Worm (Caenorhabditis elegans) whole organism, mixed stage, embryonic: ENCODE data around the gene sluh-7.

Source experiments
- M03D4.4 ChIP-seq: sonication (generic microtip); optimal IDR thresholded peaks from 2 replicates; lab custom pipeline; 2017; ENCODE audit warnings: mild to moderate bottlenecking, missing genetic modification characterization, missing compliant biosample characterization
- bed-3 ChIP-seq: fragments of 200-800 bp; sonication (Bioruptor generic); optimal IDR thresholded peaks from 3 replicates; lab custom pipeline; 2018; ENCODE audit warnings: mild to moderate bottlenecking, missing genetic modification characterization, moderate library complexity, missing compliant biosample characterization
- blmp-1 ChIP-seq: fragments of 150-350 bp; optimal IDR thresholded peaks from 2 replicates; lab custom pipeline; 2014; ENCODE audit warnings: missing biosample characterization, missing genetic modification characterization
- ceh-39 ChIP-seq: fragments of 150-350 bp; optimal IDR thresholded peaks from 2 replicates; lab custom pipeline; 2014; ENCODE audit warnings: missing biosample characterization, missing genetic modification characterization
- ceh-43 ChIP-seq: fragments of 200-800 bp; sonication (Bioruptor generic); optimal IDR thresholded peaks from 2 replicates; lab custom pipeline; 2018; ENCODE audit warnings: mild to moderate bottlenecking, missing genetic modification characterization, moderate library complexity, missing compliant biosample characterization
- ceh-83 ChIP-seq: fragments of 200-800 bp; sonication (Bioruptor generic); optimal IDR thresholded peaks from 2 replicates; lab custom pipeline; 2018; ENCODE audit warnings: mild to moderate bottlenecking, missing genetic modification characterization, missing compliant biosample characterization
- ces-1 ChIP-seq: fragments of 150-350 bp; optimal IDR thresholded peaks from 2 replicates; lab custom pipeline; 2014; ENCODE audit warnings: missing biosample characterization, missing genetic modification reagents, missing genetic modification characterization
- cnd-1 ChIP-seq: fragments of 200-800 bp; sonication (Bioruptor generic); optimal IDR thresholded peaks from 2 replicates; lab custom pipeline; 2018; ENCODE audit warnings: mild to moderate bottlenecking, missing genetic modification characterization, missing compliant biosample characterization
- drap-1 ChIP-seq: fragments of 200-800 bp; sonication (Bioruptor generic); optimal IDR thresholded peaks from 3 replicates; lab custom pipeline; 2018; ENCODE audit warnings: mild to moderate bottlenecking, missing genetic modification characterization, missing compliant biosample characterization
- elt-1 ChIP-seq: sonication (generic microtip); optimal IDR thresholded peaks from 2 replicates; lab custom pipeline; 2017; ENCODE audit warnings: missing genetic modification characterization, mild to moderate bottlenecking, missing compliant biosample characterization, antibody characterized with exemption, moderate library complexity, borderline replicate concordance; ENCODE audit not compliant: insufficient read depth
- elt-3 ChIP-seq: fragments of 150-350 bp; optimal IDR thresholded peaks from 2 replicates; lab custom pipeline; 2014; ENCODE audit warnings: missing biosample characterization, missing genetic modification characterization
- flh-1 ChIP-seq: fragments of 200-800 bp; sonication (Bioruptor generic); optimal IDR thresholded peaks from 2 replicates; lab custom pipeline; 2018; ENCODE audit warnings: mild to moderate bottlenecking, missing genetic modification characterization, moderate library complexity, missing compliant biosample characterization
- ham-2 ChIP-seq: fragments of 200-800 bp; sonication (Bioruptor generic); optimal IDR thresholded peaks from 2 replicates; lab custom pipeline; 2018; ENCODE audit warnings: mild to moderate bottlenecking, missing genetic modification characterization, missing compliant biosample characterization
- hlh-1 ChIP-seq: fragments of 150-350 bp; optimal IDR thresholded peaks from 2 replicates; lab custom pipeline; 2014; ENCODE audit warnings: missing biosample characterization, missing genetic modification reagents, missing genetic modification characterization
- lin-13 ChIP-seq: fragments of 150-350 bp; optimal IDR thresholded peaks from 2 replicates; lab custom pipeline; 2014; ENCODE audit warnings: missing biosample characterization, missing genetic modification characterization
- lin-32 ChIP-seq: fragments of 200-800 bp; sonication (Bioruptor generic); optimal IDR thresholded peaks from 2 replicates; lab custom pipeline; 2018; ENCODE audit warnings: mild to moderate bottlenecking, missing genetic modification characterization, missing compliant biosample characterization
- lsy-2 ChIP-seq: fragments of 150-350 bp; optimal IDR thresholded peaks from 2 replicates; lab custom pipeline; 2014; ENCODE audit warnings: missing biosample characterization, missing genetic modification characterization
- mab-5 ChIP-seq: fragments of 150-350 bp; optimal IDR thresholded peaks from 2 replicates; lab custom pipeline; 2014; ENCODE audit warnings: missing biosample characterization, missing genetic modification characterization
- mep-1 ChIP-seq: fragments of 150-350 bp; optimal IDR thresholded peaks from 2 replicates; lab custom pipeline; 2017; ENCODE audit warnings: missing biosample characterization, missing genetic modification reagents, missing genetic modification characterization, inconsistent platforms
- mls-2 ChIP-seq: sonication (generic microtip); optimal IDR thresholded peaks from 2 replicates; lab custom pipeline; 2016; ENCODE audit warnings: mild to moderate bottlenecking, missing genetic modification characterization, moderate library complexity, missing compliant biosample characterization
- nhr-12 ChIP-seq: fragments of 150-350 bp; optimal IDR thresholded peaks from 2 replicates; lab custom pipeline; 2014; ENCODE audit warnings: missing biosample characterization, missing genetic modification characterization
- nhr-2 ChIP-seq: fragments of 150-350 bp; optimal IDR thresholded peaks from 2 replicates; lab custom pipeline; 2014; ENCODE audit warnings: missing biosample characterization, missing genetic modification characterization
- nhr-237 ChIP-seq: fragments of 150-350 bp; optimal IDR thresholded peaks from 2 replicates; lab custom pipeline; 2014; ENCODE audit warnings: missing biosample characterization, missing genetic modification characterization
- nhr-28 ChIP-seq: fragments of 150-350 bp; optimal IDR thresholded peaks from 2 replicates; lab custom pipeline; 2014; ENCODE audit warnings: missing biosample characterization, missing genetic modification characterization
- nhr-76 ChIP-seq: sonication (generic microtip); optimal IDR thresholded peaks from 2 replicates; lab custom pipeline; 2017; ENCODE audit warnings: missing biosample characterization, missing genetic modification characterization
- pha-4 ChIP-seq: fragments of 150-350 bp; optimal IDR thresholded peaks from 2 replicates; lab custom pipeline; 2018; ENCODE audit warnings: missing biosample characterization, missing genetic modification reagents, missing genetic modification characterization
- sem-2 ChIP-seq: fragments of 200-800 bp; sonication (Bioruptor generic); optimal IDR thresholded peaks from 2 replicates; lab custom pipeline; 2018; ENCODE audit warnings: mild to moderate bottlenecking, missing genetic modification characterization, missing compliant biosample characterization
- snpc-4 ChIP-seq: fragments of 150-350 bp; optimal IDR thresholded peaks from 2 replicates; lab custom pipeline; 2014; ENCODE audit warnings: missing biosample characterization, missing genetic modification characterization
- sptf-1 ChIP-seq: sonication (generic microtip); optimal IDR thresholded peaks from 2 replicates; lab custom pipeline; 2017; ENCODE audit warnings: mild to moderate bottlenecking, missing genetic modification characterization, moderate library complexity, missing compliant biosample characterization
- tbx-8 ChIP-seq: fragments of 200-800 bp; sonication (Bioruptor generic); optimal IDR thresholded peaks from 2 replicates; lab custom pipeline; 2018; ENCODE audit warnings: mild to moderate bottlenecking, missing genetic modification characterization, moderate library complexity, missing compliant biosample characterization
- unc-120 ChIP-seq: sonication (generic microtip); optimal IDR thresholded peaks from 2 replicates; lab custom pipeline; 2017; ENCODE audit warnings: missing genetic modification characterization, missing compliant biosample characterization; ENCODE audit not compliant: poor library complexity, severe bottlenecking
- unc-39 ChIP-seq: fragments of 150-350 bp; optimal IDR thresholded peaks from 2 replicates; lab custom pipeline; 2014; ENCODE audit warnings: missing biosample characterization, missing genetic modification characterization
- unc-62 ChIP-seq: fragments of 150-350 bp; optimal IDR thresholded peaks from 2 replicates; lab custom pipeline; 2014; ENCODE audit warnings: missing biosample characterization, missing genetic modification reagents, missing genetic modification characterization
- zip-8 ChIP-seq: fragments of 150-350 bp; optimal IDR thresholded peaks from 2 replicates; lab custom pipeline; 2014; ENCODE audit warnings: missing biosample characterization, missing genetic modification characterization
- ztf-11 ChIP-seq: fragments of 150-350 bp; optimal IDR thresholded peaks from 2 replicates; lab custom pipeline; 2014; ENCODE audit warnings: missing biosample characterization, missing genetic modification characterization

The sluh-7 gene

DNA sequence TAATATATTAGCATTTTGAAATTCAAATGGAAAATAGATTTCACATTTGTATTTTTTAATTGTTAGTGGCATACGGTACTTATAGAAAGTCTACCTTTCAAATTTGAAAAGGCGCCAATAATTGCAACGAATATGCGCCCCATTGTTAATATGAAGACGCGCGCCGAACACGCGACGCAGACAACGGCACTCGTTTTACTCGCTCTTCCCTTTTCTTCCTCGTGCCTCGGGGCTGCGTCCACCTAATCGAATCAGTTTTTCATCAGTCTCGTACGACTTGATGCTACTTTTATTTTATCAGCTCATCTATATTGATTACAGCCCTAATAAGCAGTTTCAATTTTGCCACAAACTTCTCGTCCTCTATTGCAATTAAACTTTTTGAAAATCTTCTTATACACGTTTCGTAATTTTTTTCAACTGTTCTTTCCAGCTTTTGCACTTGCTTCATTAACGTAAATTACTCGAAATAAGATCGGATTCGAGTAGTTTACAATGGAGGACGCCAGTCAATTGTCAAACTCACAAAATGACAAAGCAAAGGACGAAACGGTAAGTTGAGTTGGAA, 6.3 kb upstream of the sluh-7 start, which contains the start of gene cash-1:
Gene cash-1 (plus strand): TSS at position 432 of the 568 bp plus-strand sequence.
- TF ChIP-seq unc-39 (tag; lab: Kevin White, UChicago) = no peak
- no peak for TF ChIP-seq nhr-28 (tag; lab: Kevin White, UChicago)
- no peak for TF ChIP-seq ceh-83
- TF ChIP-seq nhr-2 (tag; lab: Kevin White, UChicago) = no peak
- TF ChIP-seq snpc-4 = no peak
- TF ChIP-seq blmp-1 (tag; lab: Kevin White, UChicago) = no peak
- TF ChIP-seq cnd-1 (tag; lab: Kevin White, UChicago) = no peak
- no peak for TF ChIP-seq elt-1
- TF ChIP-seq mep-1 = peak; percentile 54
- TF ChIP-seq unc-62 (GFP tag; lab: Kevin White, UChicago) = no peak
- TF ChIP-seq sptf-1 (tag; lab: Kevin White, UChicago) = no peak
- no peak for TF ChIP-seq zip-8
- peak; percentile 18 for TF ChIP-seq pha-4 (tag; lab: Kevin White, UChicago)
- TF ChIP-seq nhr-76 = no peak
- no peak for TF ChIP-seq lin-32 (GFP tag; lab: Kevin White, UChicago)
- no peak for TF ChIP-seq unc-120 (tag; lab: Kevin White, UChicago)
- no peak for TF ChIP-seq bed-3
- TF ChIP-seq M03D4.4 = no peak
- TF ChIP-seq ceh-39 (tag; lab: Kevin White, UChicago) = peak; percentile 18
- no peak for TF ChIP-seq elt-3
- peak; percentile 23 for TF ChIP-seq lin-13 (tag; lab: Kevin White, UChicago)
- TF ChIP-seq tbx-8 (GFP tag; lab: Kevin White, UChicago) = no peak
- no peak for TF ChIP-seq drap-1
- no peak for TF ChIP-seq mls-2 (tag; lab: Kevin White, UChicago)
- peak; percentile 32 for TF ChIP-seq nhr-237
- TF ChIP-seq flh-1 (GFP tag; lab: Kevin White, UChicago) = no peak
- TF ChIP-seq ceh-43 (GFP tag; lab: Kevin White, UChicago) = no peak
- TF ChIP-seq lsy-2 (tag; lab: Kevin White, UChicago) = peak; percentile 68
- TF ChIP-seq ces-1 (GFP tag; lab: Kevin White, UChicago) = peak; percentile 89
- TF ChIP-seq mab-5 = no peak
- TF ChIP-seq hlh-1 (tag; lab: Kevin White, UChicago) = peak; percentile 10
- no peak for TF ChIP-seq sem-2 (GFP tag; lab: Kevin White, UChicago)
- no peak for TF ChIP-seq ztf-11 (tag; lab: Kevin White, UChicago)
- TF ChIP-seq nhr-12 (tag; lab: Kevin White, UChicago) = no peak
- no peak for TF ChIP-seq ham-2 (GFP tag; lab: Kevin White, UChicago)

DNA sequence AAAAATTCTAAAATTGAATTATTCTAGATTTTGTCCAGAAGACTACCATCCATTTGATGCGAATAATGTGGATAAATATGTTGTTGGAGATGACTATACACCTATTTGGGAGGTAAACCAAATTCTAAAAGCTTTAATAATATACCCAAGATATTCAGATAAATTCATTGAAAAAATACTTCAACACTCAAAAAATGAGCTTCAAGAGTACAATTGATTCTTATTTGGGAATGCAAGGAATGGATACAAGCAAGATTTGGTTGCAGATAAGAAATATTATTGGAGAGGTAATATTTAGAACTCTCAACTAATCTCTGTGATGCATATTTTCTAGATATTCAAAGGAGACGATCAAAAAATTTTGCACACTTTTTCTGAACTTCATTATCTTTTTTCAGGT, 4.6 kb upstream of the sluh-7 start:
- TF ChIP-seq nhr-237 = no peak
- TF ChIP-seq lsy-2 (tag; lab: Kevin White, UChicago) = no peak
- TF ChIP-seq lin-13 (tag; lab: Kevin White, UChicago) = no peak
- no peak for TF ChIP-seq sptf-1 (tag; lab: Kevin White, UChicago)
- TF ChIP-seq pha-4 (tag; lab: Kevin White, UChicago) = no peak
- no peak for TF ChIP-seq cnd-1 (tag; lab: Kevin White, UChicago)
- no peak for TF ChIP-seq lin-32 (GFP tag; lab: Kevin White, UChicago)

DNA sequence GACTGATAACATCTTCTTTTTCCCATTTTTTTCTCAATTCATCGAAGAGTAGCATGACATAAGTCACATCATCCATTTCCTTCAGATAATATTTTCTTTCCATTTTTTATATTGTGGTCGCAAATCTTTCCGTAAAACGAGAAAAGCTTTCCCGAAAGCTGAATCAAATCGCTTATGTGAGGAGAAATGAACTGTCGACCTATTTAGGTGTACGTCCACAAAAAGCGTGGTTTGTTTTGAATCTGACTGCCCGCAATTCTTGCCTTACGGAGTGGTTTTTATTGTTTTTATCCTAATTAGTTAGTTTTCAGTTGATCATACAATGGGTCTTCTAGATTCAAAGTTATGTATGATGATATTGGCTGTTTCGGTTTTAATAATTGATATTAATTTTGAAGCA, 2.6 kb upstream of the sluh-7 start, which contains the start of gene ttll-15:
Gene ttll-15 (plus strand): TSS at position 301 of the 400 bp plus-strand sequence.
- TF ChIP-seq sem-2 (GFP tag; lab: Kevin White, UChicago) (no peak), bed-3 (no peak), pha-4 (tag; lab: Kevin White, UChicago) (no peak), unc-39 (tag; lab: Kevin White, UChicago) (no peak)

DNA sequence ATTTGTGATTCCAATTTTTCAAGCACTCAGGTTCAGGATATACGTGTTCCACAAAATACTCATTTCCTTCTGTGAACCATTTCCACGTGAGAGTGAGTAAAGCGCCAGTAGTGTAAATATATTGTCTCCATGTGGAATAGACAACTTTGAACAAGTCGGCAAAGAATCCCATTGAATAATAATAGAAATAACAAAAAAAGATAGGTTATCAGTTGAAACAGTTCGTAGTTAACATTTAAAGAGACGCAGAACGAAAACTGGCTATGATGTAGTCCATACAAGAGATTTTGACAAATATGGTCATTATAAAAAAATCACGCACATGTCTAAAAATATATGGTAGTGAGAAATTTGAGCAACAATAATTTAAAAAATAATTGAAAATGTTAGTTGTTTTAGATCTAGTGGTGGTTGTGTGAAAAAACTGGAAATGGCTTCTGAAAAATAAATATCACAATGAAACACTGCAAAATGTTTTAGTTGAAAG, 1.9 kb upstream of the sluh-7 start, which contains the start of gene ceeh-2:
Gene ceeh-2 (minus strand): TSS at position 437 of the 487 bp plus-strand sequence.
- TF ChIP-seq nhr-237 (no peak), ceh-83 (no peak)
